Worm (Caenorhabditis elegans) whole organism, L1 larva: Measurements from ENCODE around the gene F07E5.5.
A peak's percentile ranks its signal among the peaks of the same experiment; 100 is the strongest.

Source experiments
- C04F5.9 ChIP-seq: sonication (generic microtip); optimal IDR thresholded peaks from 2 replicates; lab custom pipeline; 2016; ENCODE audit warnings: missing genetic modification characterization, missing compliant biosample characterization
- C16A3.4 ChIP-seq: fragments of 150-350 bp; optimal IDR thresholded peaks from 2 replicates; lab custom pipeline; 2014; ENCODE audit warnings: missing biosample characterization, missing genetic modification characterization
- C34B4.2 ChIP-seq: sonication (generic microtip); optimal IDR thresholded peaks from 2 replicates; lab custom pipeline; 2017; ENCODE audit warnings: mild to moderate bottlenecking, missing genetic modification characterization, missing compliant biosample characterization
- F16B12.6 ChIP-seq: fragments of 150-350 bp; optimal IDR thresholded peaks from 2 replicates; lab custom pipeline; 2014; ENCODE audit warnings: missing biosample characterization, missing genetic modification characterization
- aha-1 ChIP-seq: fragments of 150-350 bp; optimal IDR thresholded peaks from 2 replicates; lab custom pipeline; 2014; ENCODE audit warnings: missing biosample characterization, missing genetic modification characterization
- alr-1 ChIP-seq: fragments of 200-800 bp; sonication (Bioruptor generic); optimal IDR thresholded peaks from 2 replicates; lab custom pipeline; 2018; ENCODE audit warnings: borderline replicate concordance, mild to moderate bottlenecking, missing genetic modification characterization, missing compliant biosample characterization
- aly-2 ChIP-seq: fragments of 150-350 bp; optimal IDR thresholded peaks from 2 replicates; lab custom pipeline; 2014; ENCODE audit warnings: missing biosample characterization, missing genetic modification characterization
- ama-1 ChIP-seq: fragments of 150-350 bp; optimal IDR thresholded peaks from 2 replicates; lab custom pipeline; 2014
- blmp-1 ChIP-seq: fragments of 150-350 bp; optimal IDR thresholded peaks from 2 replicates; lab custom pipeline; 2014; ENCODE audit warnings: missing biosample characterization, missing genetic modification characterization
- ceh-88 ChIP-seq: fragments of 200-800 bp; sonication (Bioruptor generic); IDR thresholded peaks from 2 replicates; pipeline ENCODE4 v1.3.6; 2022; ENCODE audit warnings: missing genetic modification characterization, missing compliant biosample characterization
- efl-3 ChIP-seq: fragments of 200-800 bp; sonication (Bioruptor generic); optimal IDR thresholded peaks from 2 replicates; lab custom pipeline; 2018; ENCODE audit warnings: mild to moderate bottlenecking, missing genetic modification characterization, missing compliant biosample characterization
- egl-27 ChIP-seq, 2 experiments: fragments of 150-350 bp in 1 of 2; sonication (generic microtip); optimal IDR thresholded peaks; 3 replicates each; lab custom pipeline; 2017 to 2018; ENCODE audit warnings: missing biosample characterization in 2 of 2, missing genetic modification characterization in 2 of 2, missing genetic modification reagents in 2 of 2
- elt-2 ChIP-seq: sonication (generic microtip); optimal IDR thresholded peaks from 2 replicates; lab custom pipeline; 2016; ENCODE audit warnings: missing genetic modification characterization, mild to moderate bottlenecking, inconsistent platforms, missing compliant biosample characterization, missing genetic modification reagents
- ets-5 ChIP-seq: fragments of 200-800 bp; sonication (Bioruptor generic); IDR thresholded peaks from 2 replicates; pipeline ENCODE4 v1.3.6; 2022; ENCODE audit warnings: missing genetic modification characterization, missing compliant biosample characterization
- fkh-10 ChIP-seq: sonication (generic microtip); optimal IDR thresholded peaks from 2 replicates; lab custom pipeline; 2017; ENCODE audit warnings: missing biosample characterization, missing genetic modification reagents, missing genetic modification characterization
- fos-1 ChIP-seq: fragments of 150-350 bp; optimal IDR thresholded peaks from 2 replicates; lab custom pipeline; 2014; ENCODE audit warnings: missing biosample characterization, missing genetic modification characterization
- hlh-4 ChIP-seq: sonication (generic microtip); optimal IDR thresholded peaks from 2 replicates; lab custom pipeline; 2016; ENCODE audit warnings: mild to moderate bottlenecking, missing genetic modification characterization, missing compliant biosample characterization
- hpl-2 ChIP-seq: fragments of 150-350 bp; optimal IDR thresholded peaks from 2 replicates; lab custom pipeline; 2014; ENCODE audit warnings: missing biosample characterization, missing genetic modification reagents, missing genetic modification characterization
- jun-1 ChIP-seq: fragments of 150-350 bp; optimal IDR thresholded peaks from 2 replicates; lab custom pipeline; 2014; ENCODE audit warnings: missing biosample characterization, missing genetic modification reagents, missing genetic modification characterization
- lin-15B ChIP-seq: fragments of 150-350 bp; sonication (generic microtip); optimal IDR thresholded peaks from 3 replicates; lab custom pipeline; 2014; ENCODE audit warnings: missing biosample characterization, missing genetic modification characterization
- lin-39 ChIP-seq: fragments of 150-350 bp; optimal IDR thresholded peaks from 2 replicates; lab custom pipeline; 2014; ENCODE audit warnings: missing biosample characterization, missing genetic modification reagents, missing genetic modification characterization
- lir-3 ChIP-seq: sonication (generic microtip); optimal IDR thresholded peaks from 2 replicates; lab custom pipeline; 2016; ENCODE audit warnings: mild to moderate bottlenecking, missing genetic modification characterization, moderate library complexity, missing compliant biosample characterization; ENCODE audit not compliant: poor library complexity
- mab-9 ChIP-seq: fragments of 200-800 bp; sonication (Bioruptor generic); IDR thresholded peaks from 2 replicates; pipeline ENCODE4 v1.3.6; 2022; ENCODE audit warnings: missing genetic modification reagents, missing genetic modification characterization, missing compliant biosample characterization
- mdl-1 ChIP-seq, 2 experiments: fragments of 150-350 bp; optimal IDR thresholded peaks; 2 replicates each; lab custom pipeline; 2014 to 2017; ENCODE audit warnings: missing biosample characterization in 2 of 2, missing genetic modification characterization in 2 of 2, inconsistent platforms in 1 of 2
- mef-2 ChIP-seq: fragments of 150-350 bp; optimal IDR thresholded peaks from 2 replicates; lab custom pipeline; 2014; ENCODE audit warnings: missing biosample characterization, missing genetic modification characterization
- nhr-11 ChIP-seq: fragments of 150-350 bp; optimal IDR thresholded peaks from 2 replicates; lab custom pipeline; 2014; ENCODE audit warnings: missing biosample characterization, missing genetic modification characterization
- nhr-76 ChIP-seq: sonication (generic microtip); optimal IDR thresholded peaks from 2 replicates; lab custom pipeline; 2017; ENCODE audit warnings: missing biosample characterization, missing genetic modification characterization
- pqm-1 ChIP-seq: sonication (generic microtip); optimal IDR thresholded peaks from 3 replicates; lab custom pipeline; 2017; ENCODE audit warnings: missing biosample characterization, missing genetic modification characterization
- skn-1 ChIP-seq: fragments of 150-350 bp; optimal IDR thresholded peaks from 2 replicates; lab custom pipeline; 2014; ENCODE audit warnings: missing biosample characterization, missing genetic modification characterization
- snu-23 ChIP-seq: sonication (generic microtip); optimal IDR thresholded peaks from 2 replicates; lab custom pipeline; 2016; ENCODE audit warnings: missing genetic modification characterization, missing compliant biosample characterization
- sptf-1 ChIP-seq: fragments of 150-350 bp; optimal IDR thresholded peaks from 2 replicates; lab custom pipeline; 2014; ENCODE audit warnings: missing biosample characterization, missing genetic modification characterization
- sup-37 ChIP-seq: fragments of 200-800 bp; sonication (Bioruptor generic); optimal IDR thresholded peaks from 2 replicates; lab custom pipeline; 2018; ENCODE audit warnings: mild to moderate bottlenecking, missing genetic modification characterization, missing compliant biosample characterization
- swsn-7 ChIP-seq: sonication (generic microtip); optimal IDR thresholded peaks from 2 replicates; lab custom pipeline; 2016; ENCODE audit warnings: missing genetic modification characterization, missing compliant biosample characterization
- tbx-2 ChIP-seq: sonication (generic microtip); optimal IDR thresholded peaks from 2 replicates; lab custom pipeline; 2016; ENCODE audit warnings: missing genetic modification characterization, missing compliant biosample characterization
- tlp-1 ChIP-seq: fragments of 150-350 bp; optimal IDR thresholded peaks from 2 replicates; lab custom pipeline; 2014; ENCODE audit warnings: missing biosample characterization, missing genetic modification characterization
- unc-30 ChIP-seq: sonication (generic microtip); optimal IDR thresholded peaks from 2 replicates; lab custom pipeline; 2017; ENCODE audit warnings: missing biosample characterization, missing genetic modification characterization
- unc-98 ChIP-seq: fragments of 200-800 bp; sonication (Bioruptor generic); IDR thresholded peaks from 2 replicates; pipeline ENCODE4 v1.3.6; 2022; ENCODE audit warnings: missing genetic modification characterization, missing compliant biosample characterization
- vab-15 ChIP-seq: sonication (generic microtip); optimal IDR thresholded peaks from 2 replicates; lab custom pipeline; 2017; ENCODE audit warnings: missing genotype, mild to moderate bottlenecking, missing genetic modification characterization, missing compliant biosample characterization
- xbp-1 ChIP-seq: sonication (generic microtip); optimal IDR thresholded peaks from 2 replicates; lab custom pipeline; 2016; ENCODE audit warnings: missing genetic modification characterization, missing compliant biosample characterization
- zag-1 ChIP-seq: fragments of 150-350 bp; optimal IDR thresholded peaks from 2 replicates; lab custom pipeline; 2014; ENCODE audit warnings: missing biosample characterization, missing genetic modification characterization

The F07E5.5 gene

ce11 chrII:2058985-2059384 lies at the start of gene F07E5.5 (continued):
- TF ChIP-seq nhr-11 (tag; lab: Kevin White, UChicago) (peak; percentile 14), aly-2 (tag; lab: Kevin White, UChicago) (no peak), C16A3.4 (tag; lab: Kevin White, UChicago) (peak; percentile 46), egl-27 (tag; optimal IDR thresholded peaks at IDR 0.05; lab: Kevin White, UChicago) (no peak), snu-23 (no peak), lin-39 (tag; lab: Kevin White, UChicago) (peak; percentile 5), sup-37 (GFP tag; lab: Kevin White, UChicago) (no peak), tbx-2 (tag; lab: Kevin White, UChicago) (no peak), skn-1 (tag; lab: Kevin White, UChicago) (peak; percentile 55), fos-1 (tag; lab: Kevin White, UChicago) (no peak), hlh-4 (tag; lab: Kevin White, UChicago) (no peak), zag-1 (no peak), fkh-10 (no peak), xbp-1 (tag; lab: Kevin White, UChicago) (peak; percentile 45), tlp-1 (tag; lab: Kevin White, UChicago) (no peak), jun-1 (tag; lab: Kevin White, UChicago) (no peak), pqm-1 (tag; lab: Kevin White, UChicago) (no peak), efl-3 (GFP tag; lab: Kevin White, UChicago) (no peak), F16B12.6 (peak; percentile 91), elt-2 (tag; lab: Kevin White, UChicago) (peak; percentile 28), C04F5.9 (tag; lab: Kevin White, UChicago) (no peak), lin-15B (tag; lab: Kevin White, UChicago) (peak; percentile 41), mef-2 (no peak), ama-1 (lab: Kevin White, UChicago) (no peak), C34B4.2 (no peak), vab-15 (tag; lab: Kevin White, UChicago) (peak; percentile 27), mab-9 (GFP tag; lab: Robert Waterston, UW) (no peak), unc-30 (no peak), mdl-1 (tag; optimal IDR thresholded peaks at IDR 0.05; lab: Kevin White, UChicago) (peak in 1 of 2 experiments; percentile 14), nhr-76 (tag; lab: Kevin White, UChicago) (no peak), alr-1 (no peak), aha-1 (tag; lab: Kevin White, UChicago) (no peak)

ce11 chrII:2108295-2108694 lies 49.4 kb upstream of the F07E5.5 start, which contains the start of gene R52.4:
TSS of gene R52.4 (minus strand) at chrII:2108395.
- no peak for TF ChIP-seq unc-98 (GFP tag; lab: Robert Waterston, UW)
- no peak for TF ChIP-seq aha-1 (tag; lab: Kevin White, UChicago)
- TF ChIP-seq swsn-7 (tag; lab: Kevin White, UChicago) = no peak
- no peak for TF ChIP-seq lir-3
- no peak for TF ChIP-seq tlp-1 (tag; lab: Kevin White, UChicago)
- no peak for TF ChIP-seq tbx-2 (tag; lab: Kevin White, UChicago)
- no peak for TF ChIP-seq jun-1 (tag; lab: Kevin White, UChicago)
- TF ChIP-seq fos-1 (tag; lab: Kevin White, UChicago) = no peak
- no peak for TF ChIP-seq egl-27 (tag; optimal IDR thresholded peaks at IDR 0.05; lab: Kevin White, UChicago)
- TF ChIP-seq hpl-2 (GFP tag; lab: Kevin White, UChicago) = no peak
- no peak for TF ChIP-seq sptf-1 (tag; lab: Kevin White, UChicago)
- no peak for TF ChIP-seq ceh-88 (GFP tag; lab: Robert Waterston, UW)
- TF ChIP-seq ets-5 = no peak
- TF ChIP-seq blmp-1 (tag; lab: Kevin White, UChicago) = no peak
- no peak for TF ChIP-seq pqm-1 (tag; lab: Kevin White, UChicago)
- TF ChIP-seq F16B12.6 = no peak
